Fruit fly (Drosophila melanogaster) whole organism, embryonic: ENCODE data around the gene Dph5.

ENCODE experiments used
- Bteb2 ChIP-seq: fragments of 200-800 bp; sonication (Bioruptor generic); optimal IDR thresholded peaks from 2 replicates; lab custom pipeline; 2016; ENCODE audit warnings: missing biosample characterization, missing genetic modification characterization
- CG11398 ChIP-seq: fragments of 200-800 bp; sonication (Bioruptor generic); optimal IDR thresholded peaks from 2 replicates; lab custom pipeline; 2016; ENCODE audit warnings: missing biosample characterization, missing genetic modification characterization
- CG12236 ChIP-seq: fragments of 200-800 bp; sonication (Bioruptor generic); optimal IDR thresholded peaks from 2 replicates; lab custom pipeline; 2016; ENCODE audit warnings: missing biosample characterization, missing genetic modification characterization
- CG12659 ChIP-seq: fragments of 200-800 bp; sonication (Bioruptor generic); optimal IDR thresholded peaks from 3 replicates; lab custom pipeline; 2017; ENCODE audit warnings: mild to moderate bottlenecking, missing biosample characterization, missing genetic modification reagents, missing genetic modification characterization
- CG12744 ChIP-seq: fragments of 200-800 bp; sonication (Bioruptor generic); optimal IDR thresholded peaks from 2 replicates; lab custom pipeline; 2016; ENCODE audit warnings: missing biosample characterization, missing genetic modification characterization
- CG13624 ChIP-seq: fragments of 200-800 bp; sonication (Bioruptor generic); optimal IDR thresholded peaks from 2 replicates; lab custom pipeline; 2016; ENCODE audit warnings: missing biosample characterization, missing genetic modification characterization
- CG15073 ChIP-seq: fragments of 200-800 bp; sonication (Bioruptor generic); optimal IDR thresholded peaks from 2 replicates; lab custom pipeline; 2016; ENCODE audit warnings: missing biosample characterization, missing genetic modification characterization
- CG15269 ChIP-seq: fragments of 200-800 bp; sonication (Bioruptor generic); optimal IDR thresholded peaks from 2 replicates; lab custom pipeline; 2018; ENCODE audit warnings: missing biosample characterization, mild to moderate bottlenecking, missing genetic modification characterization, moderate library complexity
- CG17361 ChIP-seq: fragments of 200-800 bp; sonication (Bioruptor generic); IDR thresholded peaks from 3 replicates; pipeline ENCODE4 v1.3.6; 2022; ENCODE audit warnings: missing biosample characterization, missing genetic modification characterization
- CG18262 ChIP-seq: fragments of 200-800 bp; optimal IDR thresholded peaks from 3 replicates; lab custom pipeline; 2019; ENCODE audit warnings: missing biosample characterization, mild to moderate bottlenecking, missing genetic modification characterization, moderate library complexity
- CG1832 ChIP-seq: fragments of 200-800 bp; sonication (Bioruptor generic); optimal IDR thresholded peaks from 2 replicates; lab custom pipeline; 2017; ENCODE audit warnings: missing biosample characterization, mild to moderate bottlenecking, missing genetic modification characterization, inconsistent platforms
- CG2712 ChIP-seq: fragments of 200-800 bp; optimal IDR thresholded peaks from 3 replicates; lab custom pipeline; 2019; ENCODE audit warnings: missing biosample characterization, mild to moderate bottlenecking, missing genetic modification characterization, moderate library complexity
- CG32532 ChIP-seq: fragments of 200-800 bp; sonication (Bioruptor generic); IDR thresholded peaks from 2 replicates; pipeline ENCODE4 v1.3.6; 2022; ENCODE audit warnings: missing biosample characterization, missing genetic modification characterization
- CG8478 ChIP-seq: fragments of >200 bp; optimal IDR thresholded peaks from 2 replicates; lab custom pipeline; 2018
- CrebB ChIP-seq: fragments of 200-800 bp; sonication (Bioruptor generic); optimal IDR thresholded peaks from 3 replicates; lab custom pipeline; 2018; ENCODE audit warnings: missing biosample characterization, mild to moderate bottlenecking, missing genetic modification characterization
- D ChIP-seq, 2 experiments: fragments of 200-800 bp in 1 of 2; fragments of >200 bp in 1 of 2; sonication (Bioruptor generic) in 1 of 2; optimal IDR thresholded peaks; 2 replicates in 1 of 2; 3 replicates in 1 of 2; lab custom pipeline; 2017; ENCODE audit warnings: mild to moderate bottlenecking in 1 of 2, missing biosample characterization in 1 of 2, missing genetic modification characterization in 1 of 2, missing genetic modification reagents in 1 of 2
- Doc3 ChIP-seq: fragments of 200-800 bp; sonication (Bioruptor generic); IDR thresholded peaks from 3 replicates; pipeline ENCODE4 v1.3.6; 2022; ENCODE audit warnings: missing biosample characterization, missing genetic modification characterization; ENCODE audit not compliant: partially characterized antibody
- Dp ChIP-seq: fragments of 200-800 bp; sonication (Bioruptor generic); optimal IDR thresholded peaks from 2 replicates; lab custom pipeline; 2018; ENCODE audit warnings: missing biosample characterization, mild to moderate bottlenecking, missing genetic modification characterization, moderate library complexity
- Fer2 ChIP-seq: fragments of 200-800 bp; sonication (Bioruptor generic); optimal IDR thresholded peaks from 2 replicates; lab custom pipeline; 2018; ENCODE audit warnings: missing biosample characterization, mild to moderate bottlenecking, missing genetic modification characterization, moderate library complexity
- Gug ChIP-seq: fragments of 200-800 bp; sonication (Bioruptor generic); IDR thresholded peaks from 4 replicates; pipeline ENCODE4 v1.3.6; 2022; ENCODE audit warnings: missing biosample characterization, missing genetic modification characterization
- HLH3B ChIP-seq: fragments of 200-800 bp; sonication (Bioruptor generic); IDR thresholded peaks from 2 replicates; pipeline ENCODE4 v1.3.6; 2022; ENCODE audit warnings: missing biosample characterization, missing genetic modification characterization
- Hr3 ChIP-seq: fragments of 200-800 bp; sonication (Bioruptor generic); optimal IDR thresholded peaks from 3 replicates; lab custom pipeline; 2016; ENCODE audit warnings: missing biosample characterization, missing genetic modification characterization
- Kr ChIP-seq: fragments of 200-800 bp; sonication (Bioruptor generic); optimal IDR thresholded peaks from 2 replicates; lab custom pipeline; 2017; ENCODE audit warnings: missing biosample characterization, mild to moderate bottlenecking, missing genetic modification characterization
- Mad ChIP-seq: fragments of 200-800 bp; sonication (Bioruptor generic); optimal IDR thresholded peaks from 2 replicates; lab custom pipeline; 2016; ENCODE audit warnings: missing biosample characterization, missing genetic modification characterization
- NK7.1 ChIP-seq: fragments of 200-800 bp; sonication (Bioruptor generic); optimal IDR thresholded peaks from 3 replicates; lab custom pipeline; 2016; ENCODE audit warnings: missing biosample characterization, missing genetic modification characterization
- Nf-YA ChIP-seq: fragments of 200-800 bp; sonication (Bioruptor generic); IDR thresholded peaks from 2 replicates; pipeline ENCODE4 v1.3.6; 2022; ENCODE audit warnings: missing biosample characterization, missing genetic modification characterization
- Opbp ChIP-seq: fragments of 200-800 bp; sonication (Bioruptor generic); IDR thresholded peaks from 3 replicates; pipeline ENCODE4 v1.3.6; 2022; ENCODE audit warnings: missing biosample characterization, missing genetic modification characterization; ENCODE audit not compliant: partially characterized antibody
- PHDP ChIP-seq: fragments of 200-800 bp; sonication (Bioruptor generic); optimal IDR thresholded peaks from 3 replicates; lab custom pipeline; 2018; ENCODE audit warnings: missing biosample characterization, mild to moderate bottlenecking, missing genetic modification characterization, moderate library complexity
- Poxn ChIP-seq: fragments of 200-800 bp; sonication (Bioruptor generic); IDR thresholded peaks from 2 replicates; pipeline ENCODE4 v1.3.6; 2022; ENCODE audit warnings: missing biosample characterization, missing genetic modification characterization
- ato ChIP-seq: fragments of 200-800 bp; sonication (Bioruptor generic); IDR thresholded peaks from 2 replicates; pipeline ENCODE4 v1.3.6; 2022; ENCODE audit warnings: missing biosample characterization, missing genetic modification characterization; ENCODE audit not compliant: partially characterized antibody
- cato ChIP-seq: fragments of 200-800 bp; sonication (Bioruptor generic); optimal IDR thresholded peaks from 2 replicates; lab custom pipeline; 2016; ENCODE audit warnings: missing biosample characterization, missing genetic modification characterization, borderline replicate concordance
- cg ChIP-seq: fragments of 200-800 bp; sonication (Bioruptor generic); optimal IDR thresholded peaks from 3 replicates; lab custom pipeline; 2019; ENCODE audit warnings: missing biosample characterization, mild to moderate bottlenecking, missing genetic modification characterization, moderate library complexity
- cwo ChIP-seq: fragments of 200-800 bp; sonication (Bioruptor generic); optimal IDR thresholded peaks from 3 replicates; lab custom pipeline; 2017; ENCODE audit warnings: missing biosample characterization, missing genetic modification characterization, mild to moderate bottlenecking, moderate library complexity, missing genetic modification reagents
- danr ChIP-seq: fragments of 200-800 bp; sonication (Bioruptor generic); IDR thresholded peaks from 2 replicates; pipeline ENCODE4 v1.3.6; 2022; ENCODE audit warnings: missing biosample characterization, missing genetic modification characterization
- dati ChIP-seq: fragments of 200-800 bp; sonication (Bioruptor generic); IDR thresholded peaks from 2 replicates; pipeline ENCODE4 v1.3.6; 2022; ENCODE audit warnings: missing biosample characterization, missing genetic modification characterization
- grn ChIP-seq: fragments of 200-800 bp; sonication (Bioruptor generic); optimal IDR thresholded peaks from 3 replicates; lab custom pipeline; 2017; ENCODE audit warnings: missing biosample characterization, missing genetic modification characterization
- gsb-n ChIP-seq: fragments of 200-800 bp; sonication (Bioruptor generic); optimal IDR thresholded peaks from 3 replicates; lab custom pipeline; 2018; ENCODE audit warnings: missing biosample characterization, mild to moderate bottlenecking, missing genetic modification characterization
- ham ChIP-seq: fragments of 200-800 bp; sonication (Bioruptor generic); IDR thresholded peaks from 2 replicates; pipeline ENCODE4 v1.3.6; 2022; ENCODE audit warnings: missing biosample characterization, missing genetic modification characterization
- kay ChIP-seq: fragments of 200-800 bp; sonication (Bioruptor generic); optimal IDR thresholded peaks from 2 replicates; lab custom pipeline; 2016; ENCODE audit warnings: missing biosample characterization, missing genetic modification characterization
- ken ChIP-seq: fragments of 200-800 bp; sonication (Bioruptor generic); IDR thresholded peaks from 3 replicates; pipeline ENCODE4 v1.3.6; 2022; ENCODE audit warnings: missing biosample characterization, missing genetic modification characterization
- lmd ChIP-seq: fragments of 200-800 bp; sonication (Bioruptor generic); IDR thresholded peaks from 2 replicates; pipeline ENCODE4 v1.3.6; 2022; ENCODE audit warnings: missing biosample characterization, missing genetic modification characterization
- onecut ChIP-seq: fragments of 200-800 bp; sonication (Bioruptor generic); IDR thresholded peaks from 2 replicates; pipeline ENCODE4 v1.3.6; 2022; ENCODE audit warnings: missing biosample characterization, missing genetic modification characterization
- p53 ChIP-seq: fragments of 200-800 bp; sonication (Bioruptor generic); optimal IDR thresholded peaks from 2 replicates; lab custom pipeline; 2016; ENCODE audit warnings: missing biosample characterization, missing genetic modification characterization
- pan ChIP-seq, 4 experiments: fragments of >200 bp in 3 of 4; fragments of 200-800 bp in 1 of 4; sonication (Bioruptor generic) in 1 of 4; optimal IDR thresholded peaks in 3 of 4; IDR thresholded peaks in 1 of 4; 2 replicates each; pipeline versions ENCODE4 v1.3.6 to Lab custom; 2017 to 2022; ENCODE audit warnings: missing biosample characterization in 2 of 4, missing genetic modification characterization in 2 of 4, mixed read lengths in 1 of 4
- pfk ChIP-seq: fragments of 200-800 bp; sonication (Bioruptor generic); optimal IDR thresholded peaks from 2 replicates; lab custom pipeline; 2018; ENCODE audit warnings: missing biosample characterization, mild to moderate bottlenecking, missing genetic modification characterization, moderate library complexity
- ranshi ChIP-seq: fragments of 200-800 bp; sonication (Bioruptor generic); IDR thresholded peaks from 2 replicates; pipeline ENCODE4 v1.3.6; 2022; ENCODE audit warnings: missing biosample characterization, missing genetic modification characterization
- scrt ChIP-seq: fragments of 200-800 bp; sonication (Bioruptor generic); optimal IDR thresholded peaks from 2 replicates; lab custom pipeline; 2018; ENCODE audit warnings: missing biosample characterization, mild to moderate bottlenecking, missing genetic modification characterization, moderate library complexity
- sens ChIP-seq: fragments of 200-800 bp; sonication (Bioruptor generic); peaks from one replicate; lab custom pipeline; 2016; ENCODE audit warnings: missing biosample characterization, missing genetic modification characterization
- ssp ChIP-seq: fragments of 200-800 bp; sonication (Bioruptor generic); IDR thresholded peaks from 2 replicates; pipeline ENCODE4 v1.3.6; 2022; ENCODE audit warnings: missing biosample characterization, missing genetic modification characterization
- twi ChIP-seq: fragments of 200-800 bp; optimal IDR thresholded peaks from 2 replicates; lab custom pipeline; 2019; ENCODE audit warnings: missing biosample characterization, mild to moderate bottlenecking, missing genetic modification characterization, moderate library complexity
- zen ChIP-seq: fragments of 200-800 bp; sonication (Bioruptor generic); optimal IDR thresholded peaks from 3 replicates; lab custom pipeline; 2018; ENCODE audit warnings: missing biosample characterization, mild to moderate bottlenecking, missing genetic modification characterization, moderate library complexity

Dph5 gene

DNA sequence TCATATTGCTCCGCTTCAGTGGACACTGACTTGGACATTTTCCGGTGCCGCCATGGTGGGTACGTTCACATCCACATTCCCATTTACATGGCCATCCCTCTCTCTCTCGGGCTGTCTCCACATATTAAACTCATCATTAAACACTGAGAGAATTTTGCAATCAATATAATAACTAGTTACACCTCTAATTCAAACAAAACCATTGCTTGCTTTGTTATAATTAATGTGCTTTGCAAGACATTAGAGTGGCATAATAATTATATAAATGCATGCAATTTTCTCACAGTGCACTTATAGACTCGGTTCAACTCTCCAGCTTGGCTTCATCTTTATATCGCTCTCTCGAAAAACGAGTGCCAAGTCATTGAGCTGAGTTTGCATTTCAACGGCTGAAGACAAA, 41.7 kb upstream of the Dph5 start (continued):
- TF ChIP-seq pfk, result no peak
- TF ChIP-seq cwo (GFP tag; lab: Kevin White, UChicago), result no peak
- TF ChIP-seq Doc3 (GFP tag; lab: Robert Waterston, UW), result no peak
- TF ChIP-seq CG32532 (GFP tag; lab: Robert Waterston, UW), result peak; percentile 61; the same call in 1 of the 2 replicates
- TF ChIP-seq ranshi (GFP tag; lab: Robert Waterston, UW), result peak; percentile 67
- peak; percentile 46 for TF ChIP-seq zen (tag; lab: Kevin White, UChicago)
- TF ChIP-seq CG2712 (tag; lab: Kevin White, UChicago), result peak; percentile 77
- peak; percentile 51 for TF ChIP-seq onecut (GFP tag; lab: Robert Waterston, UW)
- no peak for TF ChIP-seq gsb-n (tag; lab: Kevin White, UChicago)
- peak; percentile 61 for TF ChIP-seq ssp (GFP tag; lab: Robert Waterston, UW)
- peak; percentile 53; the same call in 1 of the 2 replicates for TF ChIP-seq danr (GFP tag; lab: Robert Waterston, UW)
- no peak; the same call in 2 of the 3 replicates for TF ChIP-seq CG17361 (GFP tag; lab: Robert Waterston, UW)
- no peak for TF ChIP-seq Fer2 (tag; lab: Kevin White, UChicago)
- TF ChIP-seq HLH3B (GFP tag; lab: Robert Waterston, UW), result peak; percentile 82
- TF ChIP-seq twi (tag; lab: Kevin White, UChicago), result no peak
- TF ChIP-seq kay (GFP tag; lab: Kevin White, UChicago), result no peak
- peak; percentile 56 for TF ChIP-seq PHDP (tag; lab: Kevin White, UChicago)
- no peak for TF ChIP-seq CG1832
- no peak for TF ChIP-seq Poxn (GFP tag; lab: Robert Waterston, UW)
- no peak for TF ChIP-seq cato
- TF ChIP-seq p53, result peak; percentile 14
- peak; percentile 46 for TF ChIP-seq NK7.1 (GFP tag; lab: Kevin White, UChicago)
- TF ChIP-seq scrt, result no peak
- peak; percentile 17 for TF ChIP-seq CG11398 (GFP tag; lab: Kevin White, UChicago)
- TF ChIP-seq CG12659 (GFP tag; lab: Kevin White, UChicago), result peak; percentile 42
- no peak for TF ChIP-seq D (optimal IDR thresholded peaks at IDR 0.05; lab: Kevin White, UChicago)
- TF ChIP-seq D (GFP tag; optimal IDR thresholded peaks at IDR 0.05; lab: Kevin White, UChicago), result peak; percentile 49
- no peak for TF ChIP-seq Dp (GFP tag; lab: Kevin White, UChicago)
- TF ChIP-seq Bteb2, result no peak
- peak; percentile 97 for TF ChIP-seq sens (GFP tag; lab: Kevin White, UChicago)
- TF ChIP-seq ken (GFP tag; lab: Robert Waterston, UW), result peak; percentile 80
- TF ChIP-seq ato (GFP tag; lab: Robert Waterston, UW), result no peak
- no peak for TF ChIP-seq CG15073 (GFP tag; lab: Kevin White, UChicago)
- peak; percentile 79 for TF ChIP-seq lmd
- 0 out of 2 replicates have a peak, but pooled peaks have one; percentile 9 for TF ChIP-seq dati (GFP tag; lab: Robert Waterston, UW)
- peak; percentile 63 for TF ChIP-seq Nf-YA
- TF ChIP-seq CG12236 (GFP tag; lab: Kevin White, UChicago), result no peak
- TF ChIP-seq Kr (GFP tag; lab: Kevin White, UChicago), result no peak
- TF ChIP-seq CG12744 (GFP tag; lab: Kevin White, UChicago), result no peak
- peak; percentile 28 for TF ChIP-seq Mad (GFP tag; lab: Kevin White, UChicago)
- peak; percentile 63 for TF ChIP-seq CG18262 (tag; lab: Kevin White, UChicago)
- no peak for TF ChIP-seq cg (GFP tag; lab: Kevin White, UChicago)
- no peak for TF ChIP-seq CG15269
- no peak for TF ChIP-seq ham
- no peak for TF ChIP-seq CG8478 (lab: Kevin White, UChicago)
- no peak for TF ChIP-seq grn (GFP tag; lab: Kevin White, UChicago)
- TF ChIP-seq CG13624, result peak; percentile 54
- no peak for TF ChIP-seq pan (optimal IDR thresholded peaks at IDR 0.05; lab: Kevin White, UChicago)
- peak in 1 of 2 experiments; percentile 78 for TF ChIP-seq pan (GFP tag; optimal IDR thresholded peaks at IDR 0.05 in 1 of 2, IDR thresholded peaks at IDR 0.05 in 1 of 2)
- TF ChIP-seq Gug (GFP tag; lab: Robert Waterston, UW), result peak; percentile 46; the same call in 2 of the 4 replicates
- TF ChIP-seq Hr3 (GFP tag; lab: Kevin White, UChicago), result peak; percentile 56
- TF ChIP-seq CrebB, result no peak
- TF ChIP-seq Opbp, result no peak
